Worm (Caenorhabditis elegans) whole organism, young adult: Measurements from ENCODE around the gene hrg-9.

Experiments used
- F55B11.4 ChIP-seq: sonication (generic microtip); optimal IDR thresholded peaks from 2 replicates; lab custom pipeline; 2016; ENCODE audit warnings: missing compliant biosample characterization, missing genetic modification characterization, borderline replicate concordance; ENCODE audit not compliant: insufficient read depth
- bed-1 ChIP-seq: fragments of 200-800 bp; sonication (Bioruptor generic); IDR thresholded peaks from 2 replicates; pipeline ENCODE4 v1.3.6; 2022; ENCODE audit warnings: missing genetic modification reagents, missing genetic modification characterization, missing compliant biosample characterization
- lsl-1 ChIP-seq: fragments of 200-800 bp; sonication (Bioruptor generic); optimal IDR thresholded peaks from 2 replicates; lab custom pipeline; 2018; ENCODE audit warnings: mild to moderate bottlenecking, missing genetic modification characterization, moderate library complexity, missing compliant biosample characterization
- ztf-22 ChIP-seq: fragments of 200-800 bp; sonication (Bioruptor generic); optimal IDR thresholded peaks from 2 replicates; lab custom pipeline; 2018; ENCODE audit warnings: mild to moderate bottlenecking, missing genetic modification characterization, moderate library complexity, missing compliant biosample characterization

ce11 chrV:13002070-13002469 lies 38.9 kb upstream of the hrg-9 start, which contains the start of gene inft-2:
- TF ChIP-seq ztf-22 (GFP tag; lab: Kevin White, UChicago) (no peak), bed-1 (GFP tag; lab: Robert Waterston, UW) (no peak), F55B11.4 (tag; lab: Kevin White, UChicago) (no peak), lsl-1 (GFP tag; lab: Kevin White, UChicago) (no peak)
